Worm (Caenorhabditis elegans): ENCODE measurements around the gene rab-14.

DNA sequence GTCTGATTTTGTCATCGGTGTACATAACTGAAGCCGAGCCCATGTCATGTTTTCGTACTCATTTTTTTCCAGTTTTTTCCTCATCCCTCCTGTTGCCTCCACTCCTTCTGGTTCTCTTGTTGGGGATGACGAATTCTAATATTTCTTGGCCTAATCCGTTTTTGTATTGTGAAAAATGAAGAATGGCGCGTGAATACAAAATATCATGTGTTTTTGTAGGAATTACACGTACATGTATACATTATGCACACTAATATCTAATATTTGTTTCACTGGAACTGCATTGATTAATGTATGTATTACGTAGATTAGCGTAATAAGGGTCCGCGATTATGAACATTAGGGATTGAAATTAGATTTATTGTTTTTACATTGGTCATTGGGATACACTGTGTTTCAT, 49.2 kb upstream of the rab-14 start:
- TF ChIP-seq snpc-4 (tag; optimal IDR thresholded peaks at IDR 0.05), result no peak
- TF ChIP-seq elt-1 (tag; optimal IDR thresholded peaks at IDR 0.05), result no peak
- no peak for TF ChIP-seq ceh-82 (tag; optimal IDR thresholded peaks at IDR 0.05)
- no peak for TF ChIP-seq lin-39 (tag; optimal IDR thresholded peaks at IDR 0.05)
- TF ChIP-seq nhr-25 (tag; optimal IDR thresholded peaks at IDR 0.05), result no peak
- TF ChIP-seq unc-62 (GFP tag; optimal IDR thresholded peaks at IDR 0.05), result no peak
- no peak for TF ChIP-seq ceh-9 (tag; optimal IDR thresholded peaks at IDR 0.05)
- TF ChIP-seq aly-2 (tag; optimal IDR thresholded peaks at IDR 0.05), result no peak
- no peak for TF ChIP-seq nhr-76 (tag; optimal IDR thresholded peaks at IDR 0.05)
- no peak for TF ChIP-seq fkh-2 (tag; optimal IDR thresholded peaks at IDR 0.05)
- no peak for TF ChIP-seq pha-4 (tag; optimal IDR thresholded peaks at IDR 0.05)
- no peak for TF ChIP-seq ceh-28 (tag; optimal IDR thresholded peaks at IDR 0.05)
- no peak for TF ChIP-seq lin-15B (tag; optimal IDR thresholded peaks at IDR 0.05)
- TF ChIP-seq pqm-1 (tag; optimal IDR thresholded peaks at IDR 0.05), result no peak
